Worm (Caenorhabditis elegans) whole organism, early embryonic: ENCODE measurements around the gene C08E3.15.

ENCODE experiments used
- B0310.2 ChIP-seq: sonication (generic microtip); optimal IDR thresholded peaks from 2 replicates; lab custom pipeline; 2016; ENCODE audit warnings: mild to moderate bottlenecking, missing genetic modification characterization, missing compliant biosample characterization
- F13C5.2 ChIP-seq: sonication (generic microtip); optimal IDR thresholded peaks from 2 replicates; lab custom pipeline; 2017; ENCODE audit warnings: mild to moderate bottlenecking, missing genetic modification characterization, inconsistent platforms, missing compliant biosample characterization
- aly-1 ChIP-seq: sonication (generic microtip); optimal IDR thresholded peaks from 2 replicates; lab custom pipeline; 2016; ENCODE audit warnings: missing genetic modification characterization, missing compliant biosample characterization
- ama-1 ChIP-seq: fragments of 150-350 bp; optimal IDR thresholded peaks from 2 replicates; lab custom pipeline; 2014
- ceh-13 ChIP-seq: fragments of 200-800 bp; sonication (Bioruptor generic); optimal IDR thresholded peaks from 2 replicates; lab custom pipeline; 2018; ENCODE audit warnings: mild to moderate bottlenecking, missing genetic modification characterization, missing compliant biosample characterization
- ceh-36 ChIP-seq: sonication (generic microtip); optimal IDR thresholded peaks from 2 replicates; lab custom pipeline; 2016; ENCODE audit warnings: missing genetic modification characterization, inconsistent platforms, missing compliant biosample characterization
- ets-7 ChIP-seq: sonication (generic microtip); optimal IDR thresholded peaks from 2 replicates; lab custom pipeline; 2016; ENCODE audit warnings: missing genotype, missing genetic modification characterization, missing compliant biosample characterization
- flt-1 ChIP-seq: fragments of 200-800 bp; sonication (Bioruptor generic); IDR thresholded peaks from 2 replicates; pipeline ENCODE4 v1.3.6; 2022; ENCODE audit warnings: missing genetic modification characterization, missing compliant biosample characterization
- hmbx-1 ChIP-seq: sonication (generic microtip); optimal IDR thresholded peaks from 2 replicates; lab custom pipeline; 2016; ENCODE audit warnings: mild to moderate bottlenecking, missing genetic modification characterization, missing compliant biosample characterization
- hmg-4 ChIP-seq: fragments of 200-800 bp; sonication (Bioruptor generic); optimal IDR thresholded peaks from 2 replicates; lab custom pipeline; 2018; ENCODE audit warnings: mild to moderate bottlenecking, missing genetic modification characterization, missing compliant biosample characterization
- hnd-1 ChIP-seq: sonication (generic microtip); optimal IDR thresholded peaks from 2 replicates; lab custom pipeline; 2016; ENCODE audit warnings: missing genetic modification characterization, missing compliant biosample characterization
- pes-1 ChIP-seq: fragments of 200-800 bp; sonication (Bioruptor generic); IDR thresholded peaks from 2 replicates; pipeline ENCODE4 v1.3.6; 2022; ENCODE audit warnings: missing genetic modification reagents, missing genetic modification characterization, missing compliant biosample characterization
- scrt-1 ChIP-seq: fragments of 200-800 bp; sonication (Bioruptor generic); IDR thresholded peaks from 2 replicates; pipeline ENCODE4 v1.3.6; 2022; ENCODE audit warnings: missing genetic modification characterization, missing compliant biosample characterization
- sea-1 ChIP-seq: fragments of 200-800 bp; sonication (Bioruptor generic); conservative IDR thresholded peaks from 2 replicates; pipeline ENCODE4 v1.3.6; 2022; ENCODE audit warnings: missing genetic modification characterization, missing compliant biosample characterization
- tbx-11 ChIP-seq: fragments of 200-800 bp; sonication (Bioruptor generic); IDR thresholded peaks from 2 replicates; pipeline ENCODE4 v1.3.6; 2022; ENCODE audit warnings: missing genetic modification characterization, missing compliant biosample characterization
- tbx-37 ChIP-seq: fragments of 200-800 bp; sonication (Bioruptor generic); conservative IDR thresholded peaks from 2 replicates; pipeline ENCODE4 v1.3.6; 2022; ENCODE audit warnings: missing genetic modification reagents, missing genetic modification characterization, missing compliant biosample characterization
- tra-4 ChIP-seq: sonication (generic microtip); optimal IDR thresholded peaks from 2 replicates; lab custom pipeline; 2017; ENCODE audit warnings: missing genetic modification characterization, missing compliant biosample characterization

The C08E3.15 gene

DNA sequence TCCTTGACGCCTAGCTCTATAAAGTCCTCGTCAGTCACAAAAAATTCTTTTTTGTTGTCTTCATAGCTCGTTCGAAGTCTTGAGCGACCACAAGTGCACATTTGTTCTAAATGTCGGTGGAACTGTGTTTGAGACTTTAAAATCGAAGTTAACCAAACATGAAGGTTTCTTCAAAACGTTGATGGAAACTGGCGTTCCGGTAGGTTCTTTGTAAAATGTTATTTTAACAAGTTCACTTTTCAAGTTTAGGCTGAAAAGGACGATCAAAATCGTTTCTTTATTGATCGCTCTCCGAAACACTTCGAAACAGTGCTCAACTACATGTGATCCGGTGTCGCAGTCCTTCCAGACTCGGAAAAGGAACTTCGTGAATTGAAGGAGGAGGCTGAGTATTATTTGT, 3.1 kb downstream of the C08E3.15 start, which contains the start of gene fbxa-160:
TSS of gene fbxa-160 (minus strand) at position 101 of the 400 bp plus-strand sequence.
- TF ChIP-seq tbx-11, result no peak
- no peak for TF ChIP-seq ceh-36 (tag; lab: Kevin White, UChicago)
- no peak for TF ChIP-seq tbx-37
- TF ChIP-seq ets-7 (tag; lab: Kevin White, UChicago), result no peak
- TF ChIP-seq hmg-4 (GFP tag; lab: Kevin White, UChicago), result no peak
- TF ChIP-seq hnd-1, result no peak
- TF ChIP-seq tra-4 (tag; lab: Kevin White, UChicago), result no peak
- TF ChIP-seq B0310.2 (tag; lab: Kevin White, UChicago), result no peak
- TF ChIP-seq pes-1 (GFP tag; lab: Robert Waterston, UW), result no peak
- TF ChIP-seq scrt-1 (GFP tag; lab: Robert Waterston, UW), result no peak
- no peak for TF ChIP-seq ceh-13 (GFP tag; lab: Kevin White, UChicago)
- no peak for TF ChIP-seq hmbx-1
- no peak for TF ChIP-seq flt-1 (GFP tag; lab: Robert Waterston, UW)
- no peak for TF ChIP-seq aly-1
- no peak for TF ChIP-seq ama-1
- no peak for TF ChIP-seq F13C5.2 (tag; lab: Kevin White, UChicago)
- no peak for TF ChIP-seq sea-1

- no peak for TF ChIP-seq scrt-1 (GFP tag; lab: Robert Waterston, UW)
- no peak for TF ChIP-seq hmbx-1
- TF ChIP-seq hnd-1, result no peak
- TF ChIP-seq F13C5.2 (tag; lab: Kevin White, UChicago), result no peak
- TF ChIP-seq tra-4 (tag; lab: Kevin White, UChicago), result no peak
- no peak for TF ChIP-seq ets-7 (tag; lab: Kevin White, UChicago)
- no peak for TF ChIP-seq aly-1
- no peak for TF ChIP-seq pes-1 (GFP tag; lab: Robert Waterston, UW)
- TF ChIP-seq B0310.2 (tag; lab: Kevin White, UChicago), result no peak
- TF ChIP-seq ceh-36 (tag; lab: Kevin White, UChicago), result no peak
- no peak for TF ChIP-seq ama-1
- no peak for TF ChIP-seq hmg-4 (GFP tag; lab: Kevin White, UChicago)
Observed at ce11 chrII:1621795-1622194, 5.9 kb downstream of the C08E3.15 start.

ce11 chrII:1621180-1621579, 6.5 kb downstream of the C08E3.15 start, which contains the start of gene fbxa-158:
TSS of gene fbxa-158 (minus strand) at chrII:1621280.
- no peak for TF ChIP-seq aly-1
- no peak for TF ChIP-seq ets-7 (tag; lab: Kevin White, UChicago)
- TF ChIP-seq ceh-36 (tag; lab: Kevin White, UChicago), result no peak
- no peak for TF ChIP-seq F13C5.2 (tag; lab: Kevin White, UChicago)
- no peak for TF ChIP-seq scrt-1 (GFP tag; lab: Robert Waterston, UW)
- no peak for TF ChIP-seq sea-1
- TF ChIP-seq tbx-37, result no peak
- no peak for TF ChIP-seq pes-1 (GFP tag; lab: Robert Waterston, UW)
- TF ChIP-seq ama-1, result no peak
- no peak for TF ChIP-seq ceh-13 (GFP tag; lab: Kevin White, UChicago)
- no peak for TF ChIP-seq hmg-4 (GFP tag; lab: Kevin White, UChicago)
- no peak for TF ChIP-seq flt-1 (GFP tag; lab: Robert Waterston, UW)
- no peak for TF ChIP-seq tra-4 (tag; lab: Kevin White, UChicago)
- TF ChIP-seq tbx-11, result no peak
- no peak for TF ChIP-seq B0310.2 (tag; lab: Kevin White, UChicago)
- TF ChIP-seq hmbx-1, result no peak
- no peak for TF ChIP-seq hnd-1

DNA sequence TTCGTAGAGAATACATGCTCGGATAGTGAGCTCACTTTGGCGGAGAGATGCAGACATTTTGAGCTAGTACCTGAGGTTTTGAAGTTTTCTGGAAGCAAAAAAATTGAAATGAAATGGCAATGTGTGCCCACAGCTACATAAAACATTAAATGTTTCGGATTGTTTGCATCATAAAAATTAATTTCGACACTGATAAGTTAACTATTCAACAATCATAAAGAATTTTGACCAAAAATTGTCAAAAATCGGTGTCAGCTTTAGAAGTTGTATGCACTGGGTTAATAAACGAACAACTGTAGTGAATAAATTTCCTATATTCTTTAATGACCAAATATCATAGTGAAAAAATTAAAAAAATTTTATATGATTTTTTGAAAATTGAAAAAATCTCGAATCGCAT, 8.7 kb downstream of the C08E3.15 start, which contains the start of gene fbxa-166:
TSS of gene fbxa-166 (minus strand) at position 101 of the 400 bp plus-strand sequence.
- TF ChIP-seq tra-4 (tag; lab: Kevin White, UChicago) (no peak), ets-7 (tag; lab: Kevin White, UChicago) (no peak)

- no peak for TF ChIP-seq pes-1 (GFP tag; lab: Robert Waterston, UW)
- no peak for TF ChIP-seq hmg-4 (GFP tag; lab: Kevin White, UChicago)
- TF ChIP-seq tra-4 (tag; lab: Kevin White, UChicago), result no peak
- TF ChIP-seq ets-7 (tag; lab: Kevin White, UChicago), result no peak
- TF ChIP-seq ceh-36 (tag; lab: Kevin White, UChicago), result no peak
- TF ChIP-seq flt-1 (GFP tag; lab: Robert Waterston, UW), result no peak
- TF ChIP-seq scrt-1 (GFP tag; lab: Robert Waterston, UW), result no peak
- TF ChIP-seq tbx-11, result no peak
- no peak for TF ChIP-seq ama-1
- no peak for TF ChIP-seq sea-1
- TF ChIP-seq hmbx-1, result no peak
- TF ChIP-seq ceh-13 (GFP tag; lab: Kevin White, UChicago), result no peak
- no peak for TF ChIP-seq F13C5.2 (tag; lab: Kevin White, UChicago)
- TF ChIP-seq tbx-37, result no peak
- no peak for TF ChIP-seq aly-1
- TF ChIP-seq B0310.2 (tag; lab: Kevin White, UChicago), result no peak
Observed at ce11 chrII:1616382-1616781, 11.3 kb downstream of the C08E3.15 start, which contains the start of gene fbxa-165. TSS of gene fbxa-165 (minus strand) at chrII:1616482.

- TF ChIP-seq tbx-37, result no peak
- TF ChIP-seq hnd-1, result no peak
- no peak for TF ChIP-seq sea-1
- TF ChIP-seq F13C5.2 (tag; lab: Kevin White, UChicago), result no peak
- TF ChIP-seq B0310.2 (tag; lab: Kevin White, UChicago), result no peak
- TF ChIP-seq aly-1, result no peak
- no peak for TF ChIP-seq ama-1
- no peak for TF ChIP-seq ceh-36 (tag; lab: Kevin White, UChicago)
- TF ChIP-seq ets-7 (tag; lab: Kevin White, UChicago), result no peak
Observed at ce11 chrII:1613972-1614371, 13.7 kb downstream of the C08E3.15 start, which contains the start of gene fbxa-164. TSS of gene fbxa-164 (minus strand) at chrII:1614072.

- no peak for TF ChIP-seq pes-1 (GFP tag; lab: Robert Waterston, UW)
- TF ChIP-seq ceh-36 (tag; lab: Kevin White, UChicago), result no peak
- TF ChIP-seq ama-1, result no peak
- TF ChIP-seq hnd-1, result no peak
- TF ChIP-seq tra-4 (tag; lab: Kevin White, UChicago), result no peak
- no peak for TF ChIP-seq F13C5.2 (tag; lab: Kevin White, UChicago)
- no peak for TF ChIP-seq ets-7 (tag; lab: Kevin White, UChicago)
- TF ChIP-seq aly-1, result no peak
- no peak for TF ChIP-seq tbx-11
- TF ChIP-seq hmg-4 (GFP tag; lab: Kevin White, UChicago), result no peak
- no peak for TF ChIP-seq sea-1
- no peak for TF ChIP-seq B0310.2 (tag; lab: Kevin White, UChicago)
Observed at ce11 chrII:1610630-1611029, 17.1 kb downstream of the C08E3.15 start, which contains the start of gene fbxa-163. TSS of gene fbxa-163 (minus strand) at chrII:1610730.
